In genomic region chr3R:12429120-12429610, dm6 we compare ENCODE assay signal across 1 fruit fly cellular context.
TF ChIP-seq lines count a peak whose summit lies in the region.

Gene CG5641 (minus strand): TSS chr3R:12429282.
Gene CG5245 (plus strand): TSS chr3R:12429560.

TF ChIP-seq in whole organism, embryonic, 481 proteins besides CTCF, POLR2A, EP300 and RAD21 (continued from another document):
- TF ChIP-seq zfh1 (GFP tag; IDR thresholded peaks at IDR 0.05; lab: Robert Waterston, UW) (0 out of 3 replicates have a peak, but pooled peaks have one; percentile 10), Hsf (GFP tag; optimal IDR thresholded peaks at IDR 0.05; lab: Kevin White, UChicago) (no peak), eyg (GFP tag; optimal IDR thresholded peaks at IDR 0.05; lab: Kevin White, UChicago) (no peak), CG17612 (GFP tag; IDR thresholded peaks at IDR 0.05; lab: Robert Waterston, UW) (no peak), en (GFP tag; optimal IDR thresholded peaks at IDR 0.05; lab: Kevin White, UChicago) (no peak), hkb (optimal IDR thresholded peaks at IDR 0.05; lab: Kevin White, UChicago) (peak; percentile 26), hkb (GFP tag; IDR thresholded peaks at IDR 0.05; lab: Robert Waterston, UW) (no peak), tin (GFP tag; optimal IDR thresholded peaks at IDR 0.05; lab: Kevin White, UChicago) (no peak), CG12391 (tag; optimal IDR thresholded peaks at IDR 0.05; lab: Kevin White, UChicago) (no peak), insv (GFP tag; optimal IDR thresholded peaks at IDR 0.05; lab: Kevin White, UChicago) (peak in 1 of 2 experiments; percentile 0), CG17361 (GFP tag; IDR thresholded peaks at IDR 0.05; lab: Robert Waterston, UW) (no peak), nerfin-2 (GFP tag; IDR thresholded peaks at IDR 0.05; lab: Robert Waterston, UW; ENCODE audit: partially characterized antibody) (no peak), vvl (GFP tag; IDR thresholded peaks at IDR 0.05; lab: Robert Waterston, UW) (no peak), Opbp (GFP tag; IDR thresholded peaks at IDR 0.05; lab: Robert Waterston, UW; ENCODE audit: partially characterized antibody) (0 out of 3 replicates have a peak, but pooled peaks have one; percentile 12), Stat92E (GFP tag; optimal IDR thresholded peaks at IDR 0.05; lab: Kevin White, UChicago) (peak in 1 of 3 experiments; percentile 5), Med (GFP tag; lab: Kevin White, UChicago) (no peak), mld (GFP tag; IDR thresholded peaks at IDR 0.05; lab: Robert Waterston, UW; ENCODE audit: partially characterized antibody) (no peak), CG7556 (GFP tag; optimal IDR thresholded peaks at IDR 0.05; lab: Kevin White, UChicago) (no peak), stwl (tag; optimal IDR thresholded peaks at IDR 0.05; lab: Kevin White, UChicago) (peak; percentile 40), ara (GFP tag; IDR thresholded peaks at IDR 0.05; lab: Robert Waterston, UW) (no peak), otp (GFP tag; IDR thresholded peaks at IDR 0.05; lab: Robert Waterston, UW) (no peak), Neu2 (GFP tag; optimal IDR thresholded peaks at IDR 0.05; lab: Kevin White, UChicago; ENCODE audit: borderline replicate concordance) (no peak), MESR4 (GFP tag; optimal IDR thresholded peaks at IDR 0.05; lab: Kevin White, UChicago) (peak; percentile 47), MBD-R2 (GFP tag; IDR thresholded peaks at IDR 0.05; lab: Robert Waterston, UW) (peak; percentile 70), Myb (GFP tag; optimal IDR thresholded peaks at IDR 0.05; lab: Kevin White, UChicago) (peak; percentile 31), Asciz (GFP tag; optimal IDR thresholded peaks at IDR 0.05; lab: Kevin White, UChicago) (no peak), HLH3B (GFP tag; IDR thresholded peaks at IDR 0.05; lab: Robert Waterston, UW) (no peak), Scr (GFP tag; IDR thresholded peaks at IDR 0.05; lab: Robert Waterston, UW; ENCODE audit: partially characterized antibody) (no peak), HLH4C (GFP tag; IDR thresholded peaks at IDR 0.05; lab: Robert Waterston, UW; ENCODE audit: partially characterized antibody) (no peak), CG14965 (GFP tag; optimal IDR thresholded peaks at IDR 0.05; lab: Kevin White, UChicago; ENCODE audit: borderline replicate concordance) (no peak), trem (tag; optimal IDR thresholded peaks at IDR 0.05; lab: Kevin White, UChicago) (peak; percentile 51), CG9797 (GFP tag; optimal IDR thresholded peaks at IDR 0.05; lab: Kevin White, UChicago) (peak; percentile 69), CG7839 (tag; optimal IDR thresholded peaks at IDR 0.05; lab: Kevin White, UChicago) (no peak), CG43689 (GFP tag; IDR thresholded peaks at IDR 0.05; lab: Robert Waterston, UW) (no peak), ssp (GFP tag; IDR thresholded peaks at IDR 0.05; lab: Robert Waterston, UW) (no peak), C15 (GFP tag; IDR thresholded peaks at IDR 0.05; lab: Robert Waterston, UW) (no peak), Hmr (GFP tag; optimal IDR thresholded peaks at IDR 0.05; lab: Kevin White, UChicago) (no peak), CG32532 (GFP tag; IDR thresholded peaks at IDR 0.05; lab: Robert Waterston, UW) (no peak), Rfx (GFP tag; IDR thresholded peaks at IDR 0.05; lab: Robert Waterston, UW) (no peak), nmo (GFP tag; optimal IDR thresholded peaks at IDR 0.05; lab: Kevin White, UChicago) (peak; percentile 20), CG12659 (GFP tag; optimal IDR thresholded peaks at IDR 0.05; lab: Kevin White, UChicago) (peak; percentile 22), nerfin-1 (tag; optimal IDR thresholded peaks at IDR 0.05; lab: Kevin White, UChicago) (peak; percentile 58), CG1024 (GFP tag; IDR thresholded peaks at IDR 0.05; lab: Robert Waterston, UW) (no peak), CoRest (tag; optimal IDR thresholded peaks at IDR 0.05; lab: Kevin White, UChicago) (peak; percentile 12), pb (GFP tag; optimal IDR thresholded peaks at IDR 0.05; lab: Kevin White, UChicago) (no peak), wdn (GFP tag; IDR thresholded peaks at IDR 0.05; lab: Robert Waterston, UW) (no peak), odd (GFP tag; optimal IDR thresholded peaks at IDR 0.05; lab: Kevin White, UChicago) (no peak), hth (optimal IDR thresholded peaks at IDR 0.05; lab: Kevin White, UChicago) (no peak), CG2889 (GFP tag; IDR thresholded peaks at IDR 0.05; lab: Robert Waterston, UW) (no peak), Dp (GFP tag; optimal IDR thresholded peaks at IDR 0.05; lab: Kevin White, UChicago) (peak; percentile 60), CG4617 (GFP tag; optimal IDR thresholded peaks at IDR 0.05; lab: Kevin White, UChicago; ENCODE audit: borderline replicate concordance) (peak; percentile 51), D19B (GFP tag; optimal IDR thresholded peaks at IDR 0.05; lab: Kevin White, UChicago) (no peak), row (GFP tag; IDR thresholded peaks at IDR 0.05; lab: Robert Waterston, UW) (peak; percentile 40; the same call in 2 of the 3 replicates), E2f2 (GFP tag; IDR thresholded peaks at IDR 0.05; lab: Robert Waterston, UW) (peak; percentile 64), CG14710 (tag; optimal IDR thresholded peaks at IDR 0.05; lab: Kevin White, UChicago) (peak; percentile 27), CG14860 (GFP tag; IDR thresholded peaks at IDR 0.05; lab: Robert Waterston, UW; ENCODE audit: partially characterized antibody) (no peak), CG12744 (GFP tag; optimal IDR thresholded peaks at IDR 0.05; lab: Kevin White, UChicago) (no peak), unpg (GFP tag; optimal IDR thresholded peaks at IDR 0.05; lab: Kevin White, UChicago) (no peak), dati (GFP tag; IDR thresholded peaks at IDR 0.05; lab: Robert Waterston, UW) (no peak), slou (GFP tag; optimal IDR thresholded peaks at IDR 0.05; lab: Kevin White, UChicago) (no peak), tap (tag; optimal IDR thresholded peaks at IDR 0.05; lab: Kevin White, UChicago) (no peak), gce (GFP tag; IDR thresholded peaks at IDR 0.05; lab: Robert Waterston, UW) (no peak), CG9817 (tag; optimal IDR thresholded peaks at IDR 0.05; lab: Kevin White, UChicago) (no peak), sd (tag; optimal IDR thresholded peaks at IDR 0.05; lab: Kevin White, UChicago) (no peak), Dref (GFP tag; IDR thresholded peaks at IDR 0.05; lab: Robert Waterston, UW) (no peak), Vsx1 (GFP tag; optimal IDR thresholded peaks at IDR 0.05; lab: Kevin White, UChicago) (no peak), sens (GFP tag; lab: Kevin White, UChicago) (peak; percentile 34), Eip74EF (GFP tag; optimal IDR thresholded peaks at IDR 0.05; lab: Kevin White, UChicago) (no peak), CG8281 (tag; optimal IDR thresholded peaks at IDR 0.05; lab: Kevin White, UChicago) (no peak), tup (GFP tag; optimal IDR thresholded peaks at IDR 0.05; lab: Kevin White, UChicago) (no peak), CG13287 (GFP tag; IDR thresholded peaks at IDR 0.05; lab: Robert Waterston, UW; ENCODE audit: partially characterized antibody) (peak; percentile 18; the same call in 1 of the 2 replicates), pfk (GFP tag; optimal IDR thresholded peaks at IDR 0.05; lab: Kevin White, UChicago) (no peak), CG3995 (GFP tag; optimal IDR thresholded peaks at IDR 0.05; lab: Kevin White, UChicago) (no peak), Ada2b (GFP tag; IDR thresholded peaks at IDR 0.05; lab: Robert Waterston, UW) (no peak), amos (GFP tag; IDR thresholded peaks at IDR 0.05; lab: Robert Waterston, UW; ENCODE audit: partially characterized antibody) (no peak), Oaz (GFP tag; IDR thresholded peaks at IDR 0.05; lab: Robert Waterston, UW) (no peak), Sin3A (optimal IDR thresholded peaks at IDR 0.05; lab: Kevin White, UChicago) (peak; percentile 34), mam (GFP tag; optimal IDR thresholded peaks at IDR 0.05; lab: Kevin White, UChicago) (no peak), CG15269 (tag; optimal IDR thresholded peaks at IDR 0.05; lab: Kevin White, UChicago) (no peak), sisA (GFP tag; IDR thresholded peaks at IDR 0.05; lab: Robert Waterston, UW) (no peak), run (tag; optimal IDR thresholded peaks at IDR 0.05; lab: Kevin White, UChicago) (no peak), az2 (GFP tag; optimal IDR thresholded peaks at IDR 0.05; lab: Kevin White, UChicago) (no peak), Sry-δ (GFP tag; optimal IDR thresholded peaks at IDR 0.05; lab: Kevin White, UChicago) (no peak), CG4424 (GFP tag; optimal IDR thresholded peaks at IDR 0.05; lab: Kevin White, UChicago) (no peak), jing (GFP tag; optimal IDR thresholded peaks at IDR 0.05; lab: Kevin White, UChicago) (no peak), peb (GFP tag; IDR thresholded peaks at IDR 0.05; lab: Robert Waterston, UW) (no peak), twi (tag; optimal IDR thresholded peaks at IDR 0.05; lab: Kevin White, UChicago) (no peak), da (GFP tag; optimal IDR thresholded peaks at IDR 0.05; lab: Kevin White, UChicago) (no peak), CG12942 (GFP tag; optimal IDR thresholded peaks at IDR 0.05; lab: Kevin White, UChicago) (no peak), CHES-1-like (GFP tag; optimal IDR thresholded peaks at IDR 0.05; lab: Kevin White, UChicago) (no peak), seq (GFP tag; IDR thresholded peaks at IDR 0.05; lab: Robert Waterston, UW) (no peak), dimm (GFP tag; IDR thresholded peaks at IDR 0.05; lab: Robert Waterston, UW) (no peak), NC2α (GFP tag; optimal IDR thresholded peaks at IDR 0.05; lab: Kevin White, UChicago) (no peak), CG1603 (tag; optimal IDR thresholded peaks at IDR 0.05; lab: Kevin White, UChicago) (peak; percentile 11), shn (GFP tag; optimal IDR thresholded peaks at IDR 0.05; lab: Kevin White, UChicago) (no peak), CG5245 (GFP tag; optimal IDR thresholded peaks at IDR 0.05; lab: Kevin White, UChicago) (no peak), yki (optimal IDR thresholded peaks at IDR 0.05; lab: Kevin White, UChicago) (no peak), CG12071 (GFP tag; optimal IDR thresholded peaks at IDR 0.05; lab: Kevin White, UChicago) (no peak), Oli (tag; optimal IDR thresholded peaks at IDR 0.05; lab: Kevin White, UChicago) (no peak), Sox100B (GFP tag; optimal IDR thresholded peaks at IDR 0.05; lab: Kevin White, UChicago) (no peak), CG15073 (GFP tag; optimal IDR thresholded peaks at IDR 0.05; lab: Kevin White, UChicago) (no peak), Dad (GFP tag; optimal IDR thresholded peaks at IDR 0.05; lab: Kevin White, UChicago) (no peak), nau (GFP tag; optimal IDR thresholded peaks at IDR 0.05; lab: Kevin White, UChicago) (no peak), Hr39 (optimal IDR thresholded peaks at IDR 0.05; lab: Kevin White, UChicago) (no peak), CG9727 (GFP tag; optimal IDR thresholded peaks at IDR 0.05; lab: Kevin White, UChicago) (no peak), fd3F (GFP tag; optimal IDR thresholded peaks at IDR 0.05; lab: Kevin White, UChicago) (no peak), pzg (GFP tag; optimal IDR thresholded peaks at IDR 0.05; lab: Kevin White, UChicago) (peak; percentile 51), eve (GFP tag; optimal IDR thresholded peaks at IDR 0.05; lab: Kevin White, UChicago) (no peak), YL-1 (GFP tag; optimal IDR thresholded peaks at IDR 0.05; lab: Kevin White, UChicago) (peak; percentile 23), phol (tag; optimal IDR thresholded peaks at IDR 0.05; lab: Kevin White, UChicago) (peak; percentile 29), Ets97D (GFP tag; optimal IDR thresholded peaks at IDR 0.05; lab: Kevin White, UChicago) (peak; percentile 23), dan (GFP tag; IDR thresholded peaks at IDR 0.05; lab: Robert Waterston, UW) (no peak), CG4282 (GFP tag; optimal IDR thresholded peaks at IDR 0.05; lab: Kevin White, UChicago) (no peak), CG17359 (tag; optimal IDR thresholded peaks at IDR 0.05; lab: Kevin White, UChicago) (no peak), CG8924 (tag; optimal IDR thresholded peaks at IDR 0.05; lab: Kevin White, UChicago) (no peak), NfI (GFP tag; optimal IDR thresholded peaks at IDR 0.05; lab: Kevin White, UChicago) (no peak), CG2678 (tag; optimal IDR thresholded peaks at IDR 0.05; lab: Kevin White, UChicago) (no peak), CG33557 (GFP tag; optimal IDR thresholded peaks at IDR 0.05; lab: Kevin White, UChicago) (no peak), Sry-β (GFP tag; optimal IDR thresholded peaks at IDR 0.05; lab: Kevin White, UChicago) (peak; percentile 14), kay (GFP tag; optimal IDR thresholded peaks at IDR 0.05; lab: Kevin White, UChicago) (no peak), CG30020 (tag; optimal IDR thresholded peaks at IDR 0.05; lab: Kevin White, UChicago) (peak; percentile 15)
